Worm (Caenorhabditis elegans) whole organism, late embryonic: ENCODE data around the gene R04D3.3.

ENCODE experiments used
- ama-1 ChIP-seq: fragments of 150-350 bp; optimal IDR thresholded peaks from 2 replicates; lab custom pipeline; 2014
- ceh-31 ChIP-seq: sonication (generic microtip); optimal IDR thresholded peaks from 2 replicates; lab custom pipeline; 2016; ENCODE audit warnings: missing genetic modification characterization, missing compliant biosample characterization
- ceh-9 ChIP-seq: sonication (generic microtip); optimal IDR thresholded peaks from 2 replicates; lab custom pipeline; 2016; ENCODE audit warnings: mild to moderate bottlenecking, missing genetic modification characterization, inconsistent platforms, missing compliant biosample characterization
- elt-2 ChIP-seq: sonication (generic microtip); optimal IDR thresholded peaks from 2 replicates; lab custom pipeline; 2016; ENCODE audit warnings: missing genetic modification reagents, missing genetic modification characterization, missing compliant biosample characterization
- eyg-1 ChIP-seq: sonication (generic microtip); optimal IDR thresholded peaks from 2 replicates; lab custom pipeline; 2016; ENCODE audit warnings: missing genotype, missing genetic modification characterization, missing compliant biosample characterization
- fax-1 ChIP-seq: sonication (generic microtip); optimal IDR thresholded peaks from 2 replicates; lab custom pipeline; 2016; ENCODE audit warnings: missing genotype, missing genetic modification characterization, missing compliant biosample characterization
- nhr-11 ChIP-seq: fragments of 150-350 bp; optimal IDR thresholded peaks from 2 replicates; lab custom pipeline; 2014; ENCODE audit warnings: missing biosample characterization, missing genetic modification characterization
- pha-4 ChIP-seq: fragments of 150-350 bp; optimal IDR thresholded peaks from 2 replicates; lab custom pipeline; 2018; ENCODE audit warnings: missing biosample characterization, missing genetic modification reagents, missing genetic modification characterization
- syd-9 ChIP-seq: sonication (generic microtip); optimal IDR thresholded peaks from 2 replicates; lab custom pipeline; 2016; ENCODE audit warnings: mild to moderate bottlenecking, missing genetic modification characterization, moderate library complexity, missing compliant biosample characterization
- tbx-7 ChIP-seq: sonication (generic microtip); optimal IDR thresholded peaks from 2 replicates; lab custom pipeline; 2016; ENCODE audit warnings: missing genotype, missing genetic modification characterization, missing compliant biosample characterization

- no peak for TF ChIP-seq ceh-31
- TF ChIP-seq ama-1 (lab: Kevin White, UChicago): no peak
- no peak for TF ChIP-seq syd-9 (tag; lab: Kevin White, UChicago)
- no peak for TF ChIP-seq tbx-7 (tag; lab: Kevin White, UChicago)
- TF ChIP-seq elt-2 (tag; lab: Kevin White, UChicago): no peak
- TF ChIP-seq ceh-9 (tag; lab: Kevin White, UChicago): no peak
- TF ChIP-seq nhr-11 (tag; lab: Kevin White, UChicago): no peak
- TF ChIP-seq fax-1 (tag; lab: Kevin White, UChicago): no peak
- no peak for TF ChIP-seq eyg-1 (tag; lab: Kevin White, UChicago)
- no peak for TF ChIP-seq pha-4 (tag; lab: Kevin White, UChicago)
Measured at ce11 chrX:13245090-13245489, 45.3 kb downstream of the R04D3.3 start, which contains the start of gene hpl-1.
